Fruit fly (Drosophila melanogaster) whole organism, embryonic: Measurements from ENCODE around the gene Prp18.

Experiments
- Ada2b ChIP-seq: fragments of 200-800 bp; sonication (Bioruptor generic); IDR thresholded peaks from 2 replicates; pipeline ENCODE4 v1.3.6; 2022; ENCODE audit warnings: missing biosample characterization, missing genetic modification characterization
- Awh ChIP-seq: fragments of 200-800 bp; sonication (Bioruptor generic); IDR thresholded peaks from 2 replicates; pipeline ENCODE4, ENCODE4 v1.3.6; 2022; ENCODE audit warnings: missing biosample characterization, missing genetic modification characterization
- Blimp-1 ChIP-seq: fragments of 200-800 bp; sonication (Bioruptor generic); optimal IDR thresholded peaks from 3 replicates; lab custom pipeline; 2018; ENCODE audit warnings: missing biosample characterization, missing genetic modification characterization, mild to moderate bottlenecking, moderate library complexity, missing genetic modification reagents
- CG1233 ChIP-seq: fragments of 200-800 bp; sonication (Bioruptor generic); optimal IDR thresholded peaks from 4 replicates; lab custom pipeline; 2018; ENCODE audit warnings: missing biosample characterization, mild to moderate bottlenecking, missing genetic modification characterization
- CG12769 ChIP-seq: fragments of 200-800 bp; sonication (Bioruptor generic); optimal IDR thresholded peaks from 2 replicates; lab custom pipeline; 2019; ENCODE audit warnings: missing biosample characterization, mild to moderate bottlenecking, missing genetic modification characterization, moderate library complexity
- CG13424 ChIP-seq: fragments of 200-800 bp; sonication (Bioruptor generic); optimal IDR thresholded peaks from 2 replicates; lab custom pipeline; 2019; ENCODE audit warnings: missing biosample characterization, mild to moderate bottlenecking, missing genetic modification characterization, moderate library complexity
- CG18764 ChIP-seq: fragments of 200-800 bp; sonication (Bioruptor generic); optimal IDR thresholded peaks from 3 replicates; lab custom pipeline; 2016; ENCODE audit warnings: missing biosample characterization, missing genetic modification characterization
- CG2199 ChIP-seq: fragments of 200-800 bp; sonication (Bioruptor generic); IDR thresholded peaks from 3 replicates; pipeline ENCODE4 v1.3.6; 2022; ENCODE audit warnings: missing biosample characterization, missing genetic modification characterization
- CG3281 ChIP-seq: fragments of 200-800 bp; sonication (Bioruptor generic); optimal IDR thresholded peaks from 3 replicates; lab custom pipeline; 2017; ENCODE audit warnings: missing biosample characterization, mild to moderate bottlenecking, missing genetic modification characterization
- CG3407 ChIP-seq: fragments of 200-800 bp; sonication (Bioruptor generic); optimal IDR thresholded peaks from 2 replicates; lab custom pipeline; 2018; ENCODE audit warnings: missing biosample characterization, mild to moderate bottlenecking, missing genetic modification characterization
- CG3838 ChIP-seq: fragments of 200-800 bp; sonication (Bioruptor generic); optimal IDR thresholded peaks from 3 replicates; lab custom pipeline; 2016; ENCODE audit warnings: missing biosample characterization, missing genetic modification characterization
- CG4328 ChIP-seq: fragments of 200-800 bp; sonication (Bioruptor generic); optimal IDR thresholded peaks from 3 replicates; lab custom pipeline; 2017; ENCODE audit warnings: missing biosample characterization, missing genetic modification reagents, missing genetic modification characterization
- CG7745 ChIP-seq: fragments of 200-800 bp; sonication (Bioruptor generic); optimal IDR thresholded peaks from 2 replicates; lab custom pipeline; 2018; ENCODE audit warnings: missing biosample characterization, mild to moderate bottlenecking, missing genetic modification characterization, moderate library complexity
- CG7839 ChIP-seq: fragments of 200-800 bp; sonication (Bioruptor generic); optimal IDR thresholded peaks from 3 replicates; lab custom pipeline; 2018; ENCODE audit warnings: missing biosample characterization, mild to moderate bottlenecking, missing genetic modification characterization, moderate library complexity
- CG8089 ChIP-seq: fragments of 200-800 bp; sonication (Bioruptor generic); optimal IDR thresholded peaks from 3 replicates; lab custom pipeline; 2016; ENCODE audit warnings: missing biosample characterization, missing genetic modification characterization
- Deaf1 ChIP-seq: fragments of 200-800 bp; optimal IDR thresholded peaks from 3 replicates; lab custom pipeline; 2019; ENCODE audit warnings: missing biosample characterization, mild to moderate bottlenecking, missing genetic modification characterization, moderate library complexity
- Dek ChIP-seq: fragments of 200-800 bp; sonication (Bioruptor generic); optimal IDR thresholded peaks from 3 replicates; lab custom pipeline; 2019; ENCODE audit warnings: missing biosample characterization, mild to moderate bottlenecking, missing genetic modification characterization, moderate library complexity
- Ets65A ChIP-seq: fragments of 200-800 bp; sonication (Bioruptor generic); peaks from one replicate; lab custom pipeline; 2016; ENCODE audit warnings: missing biosample characterization, missing genetic modification characterization
- Fer3 ChIP-seq: fragments of 200-800 bp; sonication (Bioruptor generic); optimal IDR thresholded peaks from 2 replicates; lab custom pipeline; 2018; ENCODE audit warnings: missing biosample characterization, mild to moderate bottlenecking, missing genetic modification characterization, moderate library complexity
- Gug ChIP-seq: fragments of 200-800 bp; sonication (Bioruptor generic); IDR thresholded peaks from 4 replicates; pipeline ENCODE4 v1.3.6; 2022; ENCODE audit warnings: missing biosample characterization, missing genetic modification characterization
- HLH4C ChIP-seq: fragments of 200-800 bp; sonication (Bioruptor generic); IDR thresholded peaks from 3 replicates; pipeline ENCODE4 v1.3.6; 2022; ENCODE audit warnings: missing biosample characterization, missing genetic modification characterization; ENCODE audit not compliant: partially characterized antibody
- Hr78 ChIP-seq, 2 experiments: fragments of 200-800 bp in 1 of 2; fragments of >200 bp in 1 of 2; sonication (Bioruptor generic) in 1 of 2; optimal IDR thresholded peaks; 2 replicates each; lab custom pipeline; 2017 to 2019; ENCODE audit warnings: missing biosample characterization in 2 of 2, missing genetic modification characterization in 2 of 2, mild to moderate bottlenecking in 1 of 2, moderate library complexity in 1 of 2
- Opbp ChIP-seq: fragments of 200-800 bp; sonication (Bioruptor generic); IDR thresholded peaks from 3 replicates; pipeline ENCODE4 v1.3.6; 2022; ENCODE audit warnings: missing biosample characterization, missing genetic modification characterization; ENCODE audit not compliant: partially characterized antibody
- Six4 ChIP-seq: fragments of 200-800 bp; sonication (Bioruptor generic); optimal IDR thresholded peaks from 2 replicates; lab custom pipeline; 2016; ENCODE audit warnings: missing biosample characterization, missing genetic modification characterization
- TFAM ChIP-seq: fragments of 200-800 bp; sonication (Bioruptor generic); optimal IDR thresholded peaks from 2 replicates; lab custom pipeline; 2017; ENCODE audit warnings: missing biosample characterization, missing genetic modification characterization, inconsistent platforms
- abd-A ChIP-seq: fragments of 200-800 bp; sonication (Bioruptor generic); optimal IDR thresholded peaks from 3 replicates; lab custom pipeline; 2019; ENCODE audit warnings: missing biosample characterization, mild to moderate bottlenecking, missing genetic modification characterization, moderate library complexity
- ap ChIP-seq: fragments of 200-800 bp; sonication (Bioruptor generic); IDR thresholded peaks from 2 replicates; pipeline ENCODE4 v1.3.6; 2022; ENCODE audit warnings: missing biosample characterization, missing genetic modification characterization
- ase ChIP-seq: fragments of 200-800 bp; sonication (Bioruptor generic); IDR thresholded peaks from 3 replicates; pipeline ENCODE4 v1.3.6; 2022; ENCODE audit warnings: missing biosample characterization, missing genetic modification characterization
- ash1 ChIP-seq: fragments of 200-800 bp; sonication (Bioruptor generic); optimal IDR thresholded peaks from 2 replicates; lab custom pipeline; 2018; ENCODE audit warnings: missing biosample characterization, mild to moderate bottlenecking, missing genetic modification characterization
- chm ChIP-seq: fragments of 200-800 bp; sonication (Bioruptor generic); IDR thresholded peaks from 2 replicates; pipeline ENCODE4 v1.3.6; 2022; ENCODE audit warnings: missing biosample characterization, missing genetic modification characterization
- grn ChIP-seq: fragments of 200-800 bp; sonication (Bioruptor generic); optimal IDR thresholded peaks from 3 replicates; lab custom pipeline; 2017; ENCODE audit warnings: missing biosample characterization, missing genetic modification characterization
- gsb-n ChIP-seq: fragments of 200-800 bp; sonication (Bioruptor generic); optimal IDR thresholded peaks from 3 replicates; lab custom pipeline; 2018; ENCODE audit warnings: missing biosample characterization, mild to moderate bottlenecking, missing genetic modification characterization
- kni ChIP-seq: fragments of 200-800 bp; sonication (Bioruptor generic); optimal IDR thresholded peaks from 3 replicates; lab custom pipeline; 2017; ENCODE audit warnings: mild to moderate bottlenecking, missing biosample characterization, missing genetic modification reagents, missing genetic modification characterization
- mld ChIP-seq: fragments of 200-800 bp; sonication (Bioruptor generic); IDR thresholded peaks from 3 replicates; pipeline ENCODE4 v1.3.6; 2022; ENCODE audit warnings: missing biosample characterization, missing genetic modification characterization; ENCODE audit not compliant: partially characterized antibody
- nom ChIP-seq: fragments of 200-800 bp; sonication (Bioruptor generic); optimal IDR thresholded peaks from 2 replicates; lab custom pipeline; 2017; ENCODE audit warnings: missing biosample characterization, missing genetic modification characterization, mild to moderate bottlenecking, moderate library complexity, missing genetic modification reagents
- oc ChIP-seq: fragments of 200-800 bp; sonication (Bioruptor generic); optimal IDR thresholded peaks from 2 replicates; lab custom pipeline; 2018; ENCODE audit warnings: missing biosample characterization, mild to moderate bottlenecking, missing genetic modification characterization, moderate library complexity
- org-1 ChIP-seq: fragments of 200-800 bp; sonication (Bioruptor generic); optimal IDR thresholded peaks from 2 replicates; lab custom pipeline; 2017; ENCODE audit warnings: missing biosample characterization, missing genetic modification characterization
- peb ChIP-seq: fragments of 200-800 bp; sonication (Bioruptor generic); IDR thresholded peaks from 2 replicates; pipeline ENCODE4 v1.3.6; 2022; ENCODE audit warnings: missing biosample characterization, missing genetic modification characterization
- pros ChIP-seq: fragments of 200-800 bp; sonication (Bioruptor generic); optimal IDR thresholded peaks from 3 replicates; lab custom pipeline; 2019; ENCODE audit warnings: missing biosample characterization, mild to moderate bottlenecking, missing genetic modification characterization, moderate library complexity
- psq ChIP-seq: fragments of 200-800 bp; sonication (Bioruptor generic); optimal IDR thresholded peaks from 2 replicates; lab custom pipeline; 2017; ENCODE audit warnings: missing biosample characterization, missing genetic modification characterization
- ro ChIP-seq: fragments of 200-800 bp; sonication (Bioruptor generic); IDR thresholded peaks from 2 replicates; pipeline ENCODE4 v1.3.6; 2022; ENCODE audit warnings: missing biosample characterization, missing genetic modification characterization
- sob ChIP-seq: fragments of 200-800 bp; sonication (Bioruptor generic); IDR thresholded peaks from 2 replicates; pipeline ENCODE4 v1.3.6; 2022; ENCODE audit warnings: missing biosample characterization, missing genetic modification characterization
- tio ChIP-seq: fragments of 200-800 bp; sonication (Bioruptor generic); optimal IDR thresholded peaks from 2 replicates; lab custom pipeline; 2017; ENCODE audit warnings: missing biosample characterization, missing genetic modification characterization, inconsistent platforms
- vvl ChIP-seq: fragments of 200-800 bp; sonication (Bioruptor generic); IDR thresholded peaks from 2 replicates; pipeline ENCODE4 v1.3.6; 2022; ENCODE audit warnings: missing biosample characterization, missing genetic modification characterization
- wek ChIP-seq: fragments of 200-800 bp; sonication (Bioruptor generic); optimal IDR thresholded peaks from 3 replicates; lab custom pipeline; 2018; ENCODE audit warnings: missing biosample characterization, mild to moderate bottlenecking, missing genetic modification characterization, moderate library complexity
- zfh1 ChIP-seq: fragments of 200-800 bp; sonication (Bioruptor generic); IDR thresholded peaks from 3 replicates; pipeline ENCODE4 v1.3.6; 2022; ENCODE audit warnings: missing biosample characterization, missing genetic modification characterization

Prp18 gene

DNA sequence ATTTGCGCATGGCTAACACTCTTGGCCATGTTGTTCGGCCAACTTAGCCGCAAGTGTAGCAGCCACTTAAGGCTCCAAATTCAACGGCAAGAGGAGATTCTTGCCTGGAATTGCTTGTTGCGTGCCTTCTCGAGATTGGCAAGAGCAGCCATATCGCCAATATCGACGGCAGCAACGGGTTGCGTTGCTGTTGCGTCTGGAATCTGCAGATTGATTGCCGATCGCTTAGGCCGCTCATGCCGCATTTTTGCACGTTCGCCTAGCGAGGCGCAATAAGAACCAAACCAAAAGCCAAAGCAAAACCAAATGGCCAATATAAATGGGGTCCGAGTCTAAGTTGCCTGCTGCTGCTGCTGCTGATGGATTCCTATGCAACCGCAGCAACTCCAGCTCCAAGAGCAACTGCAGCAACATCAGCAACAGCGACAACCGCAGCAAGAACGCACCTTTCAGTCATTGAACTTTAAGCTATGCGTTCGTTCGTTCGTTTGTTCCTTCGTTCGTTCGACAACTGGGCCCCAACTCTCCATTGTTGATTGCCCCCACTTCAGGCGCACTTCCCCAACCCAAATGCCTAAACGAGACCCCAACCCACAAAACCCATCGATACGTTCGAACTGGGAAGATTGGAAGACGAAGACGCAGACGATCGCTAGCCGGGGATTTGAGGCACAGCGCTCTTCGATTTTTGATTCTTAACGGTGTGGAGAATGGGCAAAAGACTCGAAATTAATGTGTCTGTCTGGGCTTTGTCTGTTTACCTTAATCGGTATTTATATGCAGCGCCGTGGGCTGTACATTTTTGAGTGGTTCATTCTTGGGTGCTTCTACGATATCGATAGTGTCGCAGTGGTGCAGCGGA lies 41.9 kb downstream of the Prp18 start:
- TF ChIP-seq Six4 (GFP tag; lab: Kevin White, UChicago) = no peak
- TF ChIP-seq CG7745 (tag; lab: Kevin White, UChicago) = peak; percentile 22
- no peak for TF ChIP-seq CG3838 (GFP tag; lab: Kevin White, UChicago)
- TF ChIP-seq vvl (GFP tag; lab: Robert Waterston, UW) = no peak
- TF ChIP-seq CG8089 (GFP tag; lab: Kevin White, UChicago) = no peak
- TF ChIP-seq Hr78 (GFP tag; optimal IDR thresholded peaks at IDR 0.05; lab: Kevin White, UChicago) = peak in 1 of 2 experiments; percentile 15
- no peak for TF ChIP-seq tio (GFP tag; lab: Kevin White, UChicago)
- peak; percentile 67 for TF ChIP-seq abd-A (tag; lab: Kevin White, UChicago)
- TF ChIP-seq Fer3 = no peak
- TF ChIP-seq gsb-n (tag; lab: Kevin White, UChicago) = peak; percentile 63
- TF ChIP-seq nom (GFP tag; lab: Kevin White, UChicago) = no peak
- TF ChIP-seq org-1 (GFP tag; lab: Kevin White, UChicago) = no peak
- TF ChIP-seq CG2199 (GFP tag; lab: Robert Waterston, UW) = peak; percentile 86
- TF ChIP-seq Gug (GFP tag; lab: Robert Waterston, UW) = no peak
- TF ChIP-seq Awh (GFP tag; lab: Robert Waterston, UW) = no peak
- no peak for TF ChIP-seq sob
- TF ChIP-seq Blimp-1 (GFP tag; lab: Kevin White, UChicago) = peak; percentile 27
- peak; percentile 44 for TF ChIP-seq grn (GFP tag; lab: Kevin White, UChicago)
- TF ChIP-seq wek = no peak
- TF ChIP-seq mld (GFP tag; lab: Robert Waterston, UW) = no peak
- no peak for TF ChIP-seq Ada2b (GFP tag; lab: Robert Waterston, UW)
- TF ChIP-seq oc = peak; percentile 22
- TF ChIP-seq Ets65A = no peak
- peak; percentile 89 for TF ChIP-seq kni
- no peak for TF ChIP-seq CG3407 (GFP tag; lab: Kevin White, UChicago)
- peak; percentile 33 for TF ChIP-seq Deaf1 (tag; lab: Kevin White, UChicago)
- no peak for TF ChIP-seq TFAM (GFP tag; lab: Kevin White, UChicago)
- no peak for TF ChIP-seq ase (GFP tag; lab: Robert Waterston, UW)
- no peak for TF ChIP-seq Dek (tag; lab: Kevin White, UChicago)
- no peak for TF ChIP-seq psq (GFP tag; lab: Kevin White, UChicago)
- TF ChIP-seq CG7839 (tag; lab: Kevin White, UChicago) = no peak
- peak; percentile 57 for TF ChIP-seq pros
- no peak for TF ChIP-seq HLH4C
- 0 out of 3 replicates have a peak, but pooled peaks have one; percentile 33 for TF ChIP-seq zfh1 (GFP tag; lab: Robert Waterston, UW)
- no peak for TF ChIP-seq CG4328 (GFP tag; lab: Kevin White, UChicago)
- no peak for TF ChIP-seq ro (GFP tag; lab: Robert Waterston, UW)
- no peak for TF ChIP-seq CG3281 (GFP tag; lab: Kevin White, UChicago)
- TF ChIP-seq peb (GFP tag; lab: Robert Waterston, UW) = no peak
- TF ChIP-seq ap = no peak
- 0 out of 3 replicates have a peak, but pooled peaks have one; percentile 10 for TF ChIP-seq Opbp (GFP tag; lab: Robert Waterston, UW)
- TF ChIP-seq ash1 (GFP tag; lab: Kevin White, UChicago) = no peak
- no peak for TF ChIP-seq CG1233 (GFP tag; lab: Kevin White, UChicago)
- TF ChIP-seq CG18764 (GFP tag; lab: Kevin White, UChicago) = no peak
- TF ChIP-seq chm (GFP tag; lab: Robert Waterston, UW) = no peak
- TF ChIP-seq CG12769 = no peak
- no peak for TF ChIP-seq CG13424
